Worm (Caenorhabditis elegans) whole organism, L1 larva: ENCODE results near the gene C17F4.3.
"Not testable (repeated sequence)": the region's sequence is repeated elsewhere in the genome, so short reads cannot be mapped to it uniquely, and the experiment has no call there.

Experiments used
- C04F5.9 ChIP-seq: sonication (generic microtip); optimal IDR thresholded peaks from 2 replicates; lab custom pipeline; 2016; ENCODE audit warnings: missing genetic modification characterization, missing compliant biosample characterization
- C16A3.4 ChIP-seq: fragments of 150-350 bp; optimal IDR thresholded peaks from 2 replicates; lab custom pipeline; 2014; ENCODE audit warnings: missing biosample characterization, missing genetic modification characterization
- blmp-1 ChIP-seq: fragments of 150-350 bp; optimal IDR thresholded peaks from 2 replicates; lab custom pipeline; 2014; ENCODE audit warnings: missing biosample characterization, missing genetic modification characterization
- ceh-8 ChIP-seq: fragments of 200-800 bp; sonication (Bioruptor generic); optimal IDR thresholded peaks from 2 replicates; lab custom pipeline; 2018; ENCODE audit warnings: mild to moderate bottlenecking, missing genetic modification characterization, moderate library complexity, missing compliant biosample characterization
- ces-1 ChIP-seq: fragments of 150-350 bp; optimal IDR thresholded peaks from 2 replicates; lab custom pipeline; 2014; ENCODE audit warnings: missing biosample characterization, missing genetic modification reagents, missing genetic modification characterization
- dpl-1 ChIP-seq, 3 experiments: fragments of 150-350 bp in 2 of 3; sonication (generic microtip) in 1 of 3; optimal IDR thresholded peaks; 2 replicates each; lab custom pipeline; 2014 to 2017; ENCODE audit warnings: missing biosample characterization in 3 of 3, missing genetic modification characterization in 3 of 3, missing genetic modification reagents in 3 of 3
- efl-1 ChIP-seq, 4 experiments: fragments of 150-350 bp; optimal IDR thresholded peaks in 3 of 4; peaks in 1 of 4; 1 replicate in 1 of 4; 2 replicates in 3 of 4; lab custom pipeline; 2014; ENCODE audit warnings: missing biosample characterization in 2 of 4, missing genetic modification characterization in 2 of 4, missing genetic modification reagents in 2 of 4
- egl-27 ChIP-seq, 2 experiments: fragments of 150-350 bp in 1 of 2; sonication (generic microtip); optimal IDR thresholded peaks; 3 replicates each; lab custom pipeline; 2017 to 2018; ENCODE audit warnings: missing biosample characterization in 2 of 2, missing genetic modification characterization in 2 of 2, missing genetic modification reagents in 2 of 2
- elt-2 ChIP-seq: sonication (generic microtip); optimal IDR thresholded peaks from 2 replicates; lab custom pipeline; 2016; ENCODE audit warnings: missing genetic modification characterization, mild to moderate bottlenecking, inconsistent platforms, missing compliant biosample characterization, missing genetic modification reagents
- fkh-4 ChIP-seq: sonication (generic microtip); optimal IDR thresholded peaks from 2 replicates; lab custom pipeline; 2016; ENCODE audit warnings: missing compliant biosample characterization, missing genetic modification characterization, borderline replicate concordance
- jun-1 ChIP-seq: fragments of 150-350 bp; optimal IDR thresholded peaks from 2 replicates; lab custom pipeline; 2014; ENCODE audit warnings: missing biosample characterization, missing genetic modification reagents, missing genetic modification characterization
- lin-15B ChIP-seq: fragments of 150-350 bp; sonication (generic microtip); optimal IDR thresholded peaks from 3 replicates; lab custom pipeline; 2014; ENCODE audit warnings: missing biosample characterization, missing genetic modification characterization
- lin-35 ChIP-seq, 2 experiments: fragments of 150-350 bp; optimal IDR thresholded peaks; 2 replicates each; lab custom pipeline; 2014; ENCODE audit warnings: missing biosample characterization in 2 of 2, missing genetic modification characterization in 2 of 2, missing genetic modification reagents in 2 of 2
- lir-3 ChIP-seq: sonication (generic microtip); optimal IDR thresholded peaks from 2 replicates; lab custom pipeline; 2016; ENCODE audit warnings: mild to moderate bottlenecking, missing genetic modification characterization, moderate library complexity, missing compliant biosample characterization; ENCODE audit not compliant: poor library complexity
- mdl-1 ChIP-seq, 2 experiments: fragments of 150-350 bp; optimal IDR thresholded peaks; 2 replicates each; lab custom pipeline; 2014 to 2017; ENCODE audit warnings: missing biosample characterization in 2 of 2, missing genetic modification characterization in 2 of 2, inconsistent platforms in 1 of 2
- nhr-19 ChIP-seq: fragments of 200-800 bp; sonication (Bioruptor generic); conservative IDR thresholded peaks from 2 replicates; pipeline ENCODE4 v1.3.6; 2022; ENCODE audit warnings: missing genetic modification characterization, missing compliant biosample characterization
- nhr-28 ChIP-seq: fragments of 150-350 bp; optimal IDR thresholded peaks from 2 replicates; lab custom pipeline; 2014; ENCODE audit warnings: missing biosample characterization, missing genetic modification characterization
- nhr-47 ChIP-seq: sonication (generic microtip); optimal IDR thresholded peaks from 2 replicates; lab custom pipeline; 2016; ENCODE audit warnings: mild to moderate bottlenecking, missing genetic modification characterization, moderate library complexity, missing compliant biosample characterization
- nhr-71 ChIP-seq: sonication (generic microtip); optimal IDR thresholded peaks from 2 replicates; lab custom pipeline; 2016; ENCODE audit warnings: mild to moderate bottlenecking, missing genetic modification characterization, moderate library complexity, missing compliant biosample characterization
- nhr-84 ChIP-seq: sonication (generic microtip); optimal IDR thresholded peaks from 2 replicates; lab custom pipeline; 2017; ENCODE audit warnings: missing biosample characterization, missing genetic modification characterization
- nhr-90 ChIP-seq: sonication (generic microtip); optimal IDR thresholded peaks from 2 replicates; lab custom pipeline; 2016; ENCODE audit warnings: mild to moderate bottlenecking, missing genetic modification characterization, missing compliant biosample characterization; ENCODE audit not compliant: poor library complexity
- pqm-1 ChIP-seq: sonication (generic microtip); optimal IDR thresholded peaks from 3 replicates; lab custom pipeline; 2017; ENCODE audit warnings: missing biosample characterization, missing genetic modification characterization
- rnt-1 ChIP-seq: sonication (generic microtip); optimal IDR thresholded peaks from 2 replicates; lab custom pipeline; 2016; ENCODE audit warnings: mild to moderate bottlenecking, missing genetic modification characterization, moderate library complexity, missing compliant biosample characterization
- snpc-4 ChIP-seq: fragments of 150-350 bp; optimal IDR thresholded peaks from 2 replicates; lab custom pipeline; 2014; ENCODE audit warnings: missing biosample characterization, missing genetic modification characterization
- sox-4 ChIP-seq: sonication (generic microtip); optimal IDR thresholded peaks from 2 replicates; lab custom pipeline; 2016; ENCODE audit warnings: missing genetic modification characterization, missing compliant biosample characterization
- unc-86 ChIP-seq: sonication (generic microtip); optimal IDR thresholded peaks from 2 replicates; lab custom pipeline; 2016; ENCODE audit warnings: missing genetic modification characterization, missing compliant biosample characterization
- ztf-11 ChIP-seq, 2 experiments: sonication (generic microtip); optimal IDR thresholded peaks; 2 replicates each; lab custom pipeline; 2016 to 2017; ENCODE audit warnings: missing genetic modification characterization in 2 of 2, missing biosample characterization in 1 of 2, missing compliant biosample characterization in 1 of 2

The C17F4.3 gene

DNA sequence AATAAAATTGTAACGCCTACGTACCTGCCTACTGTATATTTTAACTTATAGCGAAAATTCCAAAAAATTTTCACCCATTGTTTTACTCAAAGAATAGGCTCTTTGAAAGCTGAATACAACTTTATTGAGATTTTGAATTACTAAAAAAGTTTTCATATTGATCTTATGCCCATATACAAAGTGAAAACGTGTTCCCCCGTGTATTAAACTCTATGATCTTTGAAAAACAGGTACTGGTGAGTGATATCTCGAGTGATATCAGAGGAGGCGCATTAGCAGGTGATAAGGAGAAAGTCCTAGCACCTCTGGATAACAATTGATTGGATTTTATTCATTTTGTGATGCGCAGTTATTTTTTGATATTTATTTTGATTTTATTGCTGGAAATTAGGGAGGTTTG is at the start of gene C17F4.3:
Gene C17F4.3 (plus strand): TSS at position 301 of the 400 bp plus-strand sequence.
- TF ChIP-seq blmp-1 (peak; percentile 87), dpl-1 (GFP tag; optimal IDR thresholded peaks at IDR 0.05; lab: Kevin White, UChicago) (no peak)

DNA sequence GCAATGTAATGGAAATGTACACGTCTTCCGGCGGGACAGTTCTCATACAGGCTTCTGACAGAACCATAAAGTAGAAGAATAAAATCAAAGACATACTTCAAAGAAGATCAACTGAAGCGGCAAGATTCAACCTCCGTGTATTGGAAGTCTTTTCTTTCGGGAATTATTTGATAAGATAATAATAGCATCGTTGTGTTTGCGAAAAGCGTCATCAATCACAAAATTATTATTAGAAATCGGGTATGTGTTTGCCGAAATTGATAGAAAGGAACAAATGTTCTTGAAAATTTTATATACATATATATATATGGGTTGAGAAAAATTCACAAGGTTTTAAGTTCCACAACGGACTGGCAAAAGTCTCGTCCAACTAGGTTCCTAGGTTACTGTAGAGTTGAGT is 48.8 kb upstream of the C17F4.3 start, which contains the start of gene Y27F2A.9:
Gene Y27F2A.9 (minus strand): TSS at position 101 of the 400 bp plus-strand sequence.
- TF ChIP-seq mdl-1 (tag; optimal IDR thresholded peaks at IDR 0.05; lab: Kevin White, UChicago); nhr-47 (tag; lab: Kevin White, UChicago); dpl-1 (GFP tag; optimal IDR thresholded peaks at IDR 0.05; lab: Kevin White, UChicago): not testable (repeated sequence)
- TF ChIP-seq, all 84 proteins: peak for 0; not testable (repeated sequence) for 84

DNA sequence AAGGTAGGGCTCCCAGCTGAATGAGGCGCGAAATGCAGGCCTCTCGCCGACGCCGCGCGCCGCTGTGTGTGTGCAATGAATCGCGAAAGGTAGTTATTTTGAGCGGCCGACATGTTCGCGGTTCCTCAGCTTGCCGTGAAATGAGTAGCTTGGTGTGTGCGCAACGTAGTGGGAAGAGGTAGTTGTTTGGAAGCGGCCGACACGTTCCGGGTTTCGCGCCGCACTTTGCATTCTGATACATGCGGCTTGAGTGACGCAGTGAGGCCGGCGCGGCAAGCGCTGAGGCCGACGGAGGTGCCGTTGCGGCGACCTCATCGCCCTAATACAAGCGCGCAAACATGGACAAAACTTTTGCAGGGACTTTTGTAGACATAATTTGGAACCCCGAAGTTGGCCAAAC is 44.6 kb upstream of the C17F4.3 start:
- no peak for TF ChIP-seq ceh-8 (GFP tag; lab: Kevin White, UChicago)
- no peak for TF ChIP-seq nhr-47 (tag; lab: Kevin White, UChicago)
- TF ChIP-seq ces-1 (GFP tag; lab: Kevin White, UChicago) = no peak
- no peak for TF ChIP-seq unc-86 (tag; lab: Kevin White, UChicago)

- TF ChIP-seq nhr-47 (tag; lab: Kevin White, UChicago) (no peak), C04F5.9 (no peak), nhr-71 (tag; lab: Kevin White, UChicago) (no peak), nhr-90 (tag; lab: Kevin White, UChicago) (no peak), efl-1 (optimal IDR thresholded peaks at IDR 0.05; lab: Kevin White, UChicago) (no peak), efl-1 (GFP tag; optimal IDR thresholded peaks at IDR 0.05 in 1 of 2; lab: Kevin White, UChicago) (no peak), ceh-8 (GFP tag; lab: Kevin White, UChicago) (no peak), nhr-28 (tag; lab: Kevin White, UChicago) (no peak), C16A3.4 (tag; lab: Kevin White, UChicago) (no peak), ztf-11 (tag; optimal IDR thresholded peaks at IDR 0.05; lab: Kevin White, UChicago) (no peak), sox-4 (tag; lab: Kevin White, UChicago) (no peak)
Measured at ce11 chrII:3196966-3197365, 43.3 kb upstream of the C17F4.3 start, which contains the start of gene gcy-15. Gene gcy-15, minus strand, starts transcription at chrII:3197066.

DNA sequence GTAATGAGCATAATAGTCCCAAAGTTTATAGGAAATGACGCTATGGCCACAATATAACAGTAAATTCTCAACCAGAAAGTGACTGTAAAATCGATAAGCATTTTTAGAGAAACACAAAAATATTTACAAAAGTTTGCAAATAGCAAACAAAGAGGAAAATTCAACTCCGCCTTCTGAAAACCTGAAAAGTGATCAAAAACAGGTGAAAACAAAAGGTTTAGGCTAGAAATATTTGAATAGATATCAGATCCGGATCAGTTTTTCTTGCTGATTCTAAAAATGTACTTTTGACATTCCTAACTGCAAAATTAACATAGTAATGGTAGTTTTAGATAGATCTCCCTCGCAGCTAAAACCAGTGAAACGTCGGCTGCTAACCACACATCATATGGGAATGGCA is 41.3 kb upstream of the C17F4.3 start, which contains the start of gene sri-51:
Gene sri-51 (minus strand): TSS at position 101 of the 400 bp plus-strand sequence.
- no peak for TF ChIP-seq pqm-1 (tag; lab: Kevin White, UChicago)
- TF ChIP-seq egl-27 (tag; optimal IDR thresholded peaks at IDR 0.05; lab: Kevin White, UChicago) = no peak
- TF ChIP-seq elt-2 (tag; lab: Kevin White, UChicago) = no peak
- TF ChIP-seq rnt-1 (tag; lab: Kevin White, UChicago) = no peak
- no peak for TF ChIP-seq lin-35 (GFP tag; optimal IDR thresholded peaks at IDR 0.05; lab: Kevin White, UChicago)
- TF ChIP-seq jun-1 (tag; lab: Kevin White, UChicago) = no peak

DNA sequence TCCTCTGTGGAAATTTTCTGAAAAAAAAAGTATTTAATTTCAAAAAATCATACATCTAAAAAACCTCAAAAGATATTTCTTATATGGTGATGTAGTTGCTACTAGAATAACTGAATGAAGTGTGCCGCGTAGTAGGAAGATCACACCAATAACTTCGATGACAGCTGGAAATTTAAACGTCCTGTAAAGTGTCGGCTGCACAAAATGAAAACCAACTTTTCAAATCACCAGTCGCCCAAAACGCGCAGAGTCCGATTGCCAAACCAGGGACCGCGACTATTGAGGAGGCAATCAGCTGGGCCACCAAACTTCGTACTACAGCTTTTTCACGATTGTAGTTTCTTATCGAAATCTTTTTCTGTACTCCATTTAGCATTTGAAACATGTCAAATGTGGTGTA is 39.1 kb upstream of the C17F4.3 start, which contains the start of gene sri-48:
Gene sri-48 (minus strand): TSS at position 101 of the 400 bp plus-strand sequence.
- TF ChIP-seq snpc-4, lir-3, rnt-1 (tag; lab: Kevin White, UChicago): not testable (repeated sequence)

DNA sequence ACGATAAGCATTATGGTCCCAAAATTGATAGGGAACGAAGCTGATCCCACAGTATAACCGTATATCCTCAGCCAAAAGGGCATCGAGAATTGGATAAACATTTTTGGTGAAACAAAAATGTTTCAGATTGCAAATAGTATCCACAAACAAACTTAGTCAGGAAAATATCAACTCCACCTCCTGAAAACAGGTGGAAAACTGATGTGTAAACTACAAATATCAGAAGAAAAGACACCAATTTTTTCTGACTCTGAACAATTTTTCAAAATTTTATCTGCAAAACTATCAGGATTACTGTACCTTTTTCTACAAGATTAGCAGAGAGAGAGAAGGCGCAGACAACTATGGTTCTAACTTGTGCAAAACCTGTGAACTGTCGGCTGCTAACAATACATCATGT is 37.8 kb upstream of the C17F4.3 start, which contains the start of gene sri-53:
Gene sri-53 (minus strand): TSS at position 101 of the 400 bp plus-strand sequence.
- TF ChIP-seq lin-15B (tag; lab: Kevin White, UChicago) (no peak), nhr-19 (GFP tag; lab: Robert Waterston, UW) (no peak), nhr-84 (tag; lab: Kevin White, UChicago) (no peak), fkh-4 (tag; lab: Kevin White, UChicago) (no peak)
